Worm (Caenorhabditis elegans) whole organism, L2 larva: ENCODE measurements around the gene H12D21.6.

Experiments used
- C34F6.9 ChIP-seq: fragments of 150-350 bp; optimal IDR thresholded peaks from 2 replicates; lab custom pipeline; 2014; ENCODE audit warnings: missing biosample characterization, missing genetic modification characterization
- ceh-82 ChIP-seq: fragments of 150-350 bp; optimal IDR thresholded peaks from 2 replicates; lab custom pipeline; 2014; ENCODE audit warnings: missing biosample characterization, missing genetic modification characterization
- elt-1 ChIP-seq: fragments of 150-350 bp; optimal IDR thresholded peaks from 2 replicates; lab custom pipeline; 2014; ENCODE audit warnings: missing biosample characterization, missing genetic modification characterization
- nhr-21 ChIP-seq: fragments of 150-350 bp; optimal IDR thresholded peaks from 2 replicates; lab custom pipeline; 2014; ENCODE audit warnings: missing biosample characterization, missing genetic modification characterization
- nhr-237 ChIP-seq: fragments of 150-350 bp; optimal IDR thresholded peaks from 2 replicates; lab custom pipeline; 2014; ENCODE audit warnings: missing biosample characterization, missing genetic modification characterization
- nhr-77 ChIP-seq: fragments of 150-350 bp; optimal IDR thresholded peaks from 2 replicates; lab custom pipeline; 2014; ENCODE audit warnings: missing biosample characterization, missing genetic modification characterization
- sem-4 ChIP-seq: fragments of 150-350 bp; optimal IDR thresholded peaks from 2 replicates; lab custom pipeline; 2014; ENCODE audit warnings: missing biosample characterization, missing genetic modification reagents, missing genetic modification characterization
- unc-39 ChIP-seq: fragments of 150-350 bp; optimal IDR thresholded peaks from 2 replicates; lab custom pipeline; 2014; ENCODE audit warnings: missing biosample characterization, missing genetic modification characterization

ce11 chrV:14910758-14911157 is 13.1 kb upstream of the H12D21.6 start:
- TF ChIP-seq nhr-21 (tag; lab: Kevin White, UChicago) = no peak
- no peak for TF ChIP-seq nhr-77 (tag; lab: Kevin White, UChicago)
- TF ChIP-seq elt-1 (tag; lab: Kevin White, UChicago) = no peak
- TF ChIP-seq sem-4 (tag; lab: Kevin White, UChicago) = no peak
- no peak for TF ChIP-seq nhr-237 (tag; lab: Kevin White, UChicago)
- TF ChIP-seq ceh-82 = no peak
- no peak for TF ChIP-seq unc-39 (tag; lab: Kevin White, UChicago)
- TF ChIP-seq C34F6.9 (tag; lab: Kevin White, UChicago) = no peak
